Fruit fly (Drosophila melanogaster): Measurements from ENCODE around the gene CG42590.

The CG42590 gene

DNA sequence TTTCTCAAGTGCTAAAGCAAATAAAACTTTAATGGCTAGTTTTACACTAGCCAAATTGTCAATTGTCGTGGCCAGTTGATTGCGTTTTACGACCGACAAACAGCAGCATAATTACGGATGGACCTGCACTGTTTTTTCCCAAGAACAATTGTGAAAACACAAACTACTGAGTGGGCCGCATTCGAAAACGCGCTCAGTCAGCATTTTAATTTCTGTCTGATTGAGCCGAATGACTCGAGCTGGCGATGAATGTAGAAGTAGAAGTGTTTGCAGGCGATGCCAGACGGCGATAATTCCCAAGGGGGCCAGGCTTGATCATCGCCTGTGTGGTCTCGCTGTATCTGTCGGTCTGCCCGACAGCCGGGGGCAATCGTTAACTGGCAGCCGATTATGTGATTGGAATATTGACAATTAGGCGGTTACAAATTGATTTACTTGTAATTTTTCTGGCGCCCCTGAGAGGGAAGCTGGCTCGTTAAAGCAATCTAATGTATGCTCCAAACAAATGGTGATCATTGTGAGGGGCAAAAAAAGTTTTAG is 9.4 kb downstream of the CG42590 start (continued):
- TF ChIP-seq chinmo (GFP tag; IDR thresholded peaks at IDR 0.05; ENCODE audit: partially characterized antibody) (0 out of 4 replicates have a peak, but pooled peaks have one; percentile 74), CG17359 (tag; optimal IDR thresholded peaks at IDR 0.05) (peak; percentile 2), ci (GFP tag; IDR thresholded peaks at IDR 0.05) (0 out of 3 replicates have a peak, but pooled peaks have one; percentile 44), Ets65A (GFP tag) (peak; percentile 15), sug (tag; optimal IDR thresholded peaks at IDR 0.05) (peak; percentile 83), zf30C (GFP tag; optimal IDR thresholded peaks at IDR 0.05) (no peak), CG14667 (GFP tag; IDR thresholded peaks at IDR 0.05) (no peak), Usf (GFP tag; optimal IDR thresholded peaks at IDR 0.05) (no peak)

DNA sequence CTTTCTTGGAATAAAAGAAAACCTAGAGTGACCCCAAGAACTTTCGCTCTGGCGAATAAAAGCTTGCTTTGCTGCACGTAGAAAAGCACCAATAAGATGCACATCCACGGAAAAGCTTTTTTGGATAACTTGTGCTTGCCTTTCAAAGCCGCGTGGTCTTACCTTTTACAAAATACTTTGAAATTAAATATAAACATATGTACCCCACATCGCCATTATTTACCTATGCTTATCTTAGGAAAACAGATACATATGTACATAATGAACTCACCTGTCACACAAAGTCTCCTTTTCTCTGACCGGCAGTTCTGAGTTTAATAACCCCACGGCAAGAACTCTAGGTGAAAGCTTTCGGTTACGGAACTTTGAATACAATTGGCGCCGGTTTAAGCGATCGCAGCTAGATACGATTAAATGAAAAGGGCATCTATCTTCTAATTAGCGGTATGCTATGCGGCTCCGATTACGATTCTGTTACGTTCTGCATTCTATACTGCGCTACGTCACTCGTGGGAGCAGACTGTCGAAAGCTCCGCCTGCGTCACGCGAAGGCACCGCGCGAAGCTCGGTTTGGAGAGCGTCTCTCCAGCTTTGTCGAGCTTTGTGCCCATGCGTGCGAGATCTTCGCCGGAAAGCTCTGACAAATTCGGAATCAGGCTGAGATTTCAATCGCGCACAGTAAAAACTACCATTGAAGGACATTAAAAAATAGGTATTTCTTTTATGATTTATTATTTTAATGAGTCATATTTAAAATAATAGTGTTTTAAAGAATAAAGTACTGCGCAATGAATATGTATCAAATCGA is 10.7 kb downstream of the CG42590 start, which contains the start of gene bip1:
TSS of gene bip1 (minus strand) at position 524 of the 808 bp plus-strand sequence.
- TF ChIP-seq CG32532 (GFP tag; IDR thresholded peaks at IDR 0.05) = peak; percentile 51; the same call in 1 of the 2 replicates
- TF ChIP-seq CG4617 (GFP tag; optimal IDR thresholded peaks at IDR 0.05; ENCODE audit: borderline replicate concordance) = no peak
- TF ChIP-seq CG33557 (GFP tag; optimal IDR thresholded peaks at IDR 0.05) = peak; percentile 71
- no peak for TF ChIP-seq toy (GFP tag; IDR thresholded peaks at IDR 0.05)
- TF ChIP-seq CG8478 (optimal IDR thresholded peaks at IDR 0.05) = no peak
- peak; percentile 26 for TF ChIP-seq cwo (GFP tag; optimal IDR thresholded peaks at IDR 0.05)
- TF ChIP-seq CG6254 (GFP tag; optimal IDR thresholded peaks at IDR 0.05) = peak; percentile 19
- no peak for TF ChIP-seq CG9797 (GFP tag; optimal IDR thresholded peaks at IDR 0.05)
- no peak for TF ChIP-seq D (optimal IDR thresholded peaks at IDR 0.05)
- peak; percentile 20 for TF ChIP-seq D (GFP tag; optimal IDR thresholded peaks at IDR 0.05)
- no peak for TF ChIP-seq CG11560 (tag; IDR thresholded peaks at IDR 0.05)
- no peak for TF ChIP-seq CG6175 (GFP tag; IDR thresholded peaks at IDR 0.05)
- peak; percentile 32 for TF ChIP-seq HHEX (GFP tag; optimal IDR thresholded peaks at IDR 0.05)
- no peak for TF ChIP-seq Sry-β (GFP tag; optimal IDR thresholded peaks at IDR 0.05)
- TF ChIP-seq CG4282 (GFP tag; optimal IDR thresholded peaks at IDR 0.05) = no peak
- TF ChIP-seq Sox100B (GFP tag; optimal IDR thresholded peaks at IDR 0.05) = peak; percentile 29
- no peak for TF ChIP-seq CG13775 (GFP tag; optimal IDR thresholded peaks at IDR 0.05)
- peak; percentile 28 for TF ChIP-seq Meics (GFP tag; optimal IDR thresholded peaks at IDR 0.05)
- TF ChIP-seq CG31441 (GFP tag; IDR thresholded peaks at IDR 0.05) = no peak; the same call in 1 of the 2 replicates
- TF ChIP-seq CG34224 (GFP tag; IDR thresholded peaks at IDR 0.05; ENCODE audit: partially characterized antibody) = no peak
- TF ChIP-seq C15 (GFP tag; IDR thresholded peaks at IDR 0.05) = no peak
- peak; percentile 39 for TF ChIP-seq CG17385 (GFP tag; optimal IDR thresholded peaks at IDR 0.05)
- no peak for TF ChIP-seq hkb (optimal IDR thresholded peaks at IDR 0.05)
- TF ChIP-seq hkb (GFP tag; IDR thresholded peaks at IDR 0.05) = peak; percentile 39
- TF ChIP-seq CG43689 (GFP tag; IDR thresholded peaks at IDR 0.05) = no peak
- peak; percentile 71 for TF ChIP-seq Med (GFP tag)
- TF ChIP-seq CG17802 (tag; optimal IDR thresholded peaks at IDR 0.05) = no peak
- no peak for TF ChIP-seq ttk (GFP tag; IDR thresholded peaks at IDR 0.05)
- TF ChIP-seq CG10366 (GFP tag; IDR thresholded peaks at IDR 0.05) = no peak
- TF ChIP-seq HLH54F (GFP tag; optimal IDR thresholded peaks at IDR 0.05) = no peak
- peak; percentile 18 to 24 for TF ChIP-seq Trl (optimal IDR thresholded peaks at IDR 0.05)
- no peak for TF ChIP-seq Trl (GFP tag; optimal IDR thresholded peaks at IDR 0.05)
- peak; percentile 15 for TF ChIP-seq CG7839 (tag; optimal IDR thresholded peaks at IDR 0.05)
- TF ChIP-seq Mrtf (GFP tag; IDR thresholded peaks at IDR 0.05) = no peak
- TF ChIP-seq fd102C (GFP tag; optimal IDR thresholded peaks at IDR 0.05) = no peak
- TF ChIP-seq vvl (GFP tag; IDR thresholded peaks at IDR 0.05) = peak; percentile 33; the same call in 1 of the 2 replicates
- TF ChIP-seq caup (GFP tag; optimal IDR thresholded peaks at IDR 0.05; ENCODE audit: severe bottlenecking) = no peak
- TF ChIP-seq CG16779 (GFP tag; IDR thresholded peaks at IDR 0.05) = no peak
- TF ChIP-seq mld (GFP tag; IDR thresholded peaks at IDR 0.05; ENCODE audit: partially characterized antibody) = no peak
- peak; percentile 35 for TF ChIP-seq CG4328 (GFP tag; optimal IDR thresholded peaks at IDR 0.05)

Data from whole organism, embryonic.